Worm (Caenorhabditis elegans): ENCODE data around the gene Y45F10A.7.

- no peak for TF ChIP-seq lin-15B (tag; optimal IDR thresholded peaks at IDR 0.05)
- TF ChIP-seq unc-62 (GFP tag; optimal IDR thresholded peaks at IDR 0.05) = no peak
- no peak for TF ChIP-seq fos-1 (tag; optimal IDR thresholded peaks at IDR 0.05)
- no peak for TF ChIP-seq fkh-10 (GFP tag; optimal IDR thresholded peaks at IDR 0.05)
- no peak for TF ChIP-seq pag-3 (tag; optimal IDR thresholded peaks at IDR 0.05; ENCODE audit: borderline replicate concordance, insufficient read depth)
- no peak for TF ChIP-seq snpc-4 (tag; optimal IDR thresholded peaks at IDR 0.05)
- TF ChIP-seq aly-2 (tag; optimal IDR thresholded peaks at IDR 0.05) = no peak
- TF ChIP-seq pax-3 (tag; optimal IDR thresholded peaks at IDR 0.05) = no peak
- TF ChIP-seq nhr-76 (tag; optimal IDR thresholded peaks at IDR 0.05) = no peak
- no peak for TF ChIP-seq unc-86 (tag; optimal IDR thresholded peaks at IDR 0.05)
- no peak for TF ChIP-seq nhr-47 (tag; optimal IDR thresholded peaks at IDR 0.05)
- no peak for TF ChIP-seq ama-1 (optimal IDR thresholded peaks at IDR 0.05)
- TF ChIP-seq zag-1 (tag; optimal IDR thresholded peaks at IDR 0.05) = no peak
- no peak for TF ChIP-seq C16A3.4 (tag; optimal IDR thresholded peaks at IDR 0.05)
These were observed 1.3 kb downstream of the Y45F10A.7 start for ce11 chrIV:13493719-13494118.
